Fruit fly (Drosophila melanogaster) whole organism: Measurements from ENCODE around the gene Paip2.

Source experiments
- CG8478 ChIP-seq: fragments of >200 bp; optimal IDR thresholded peaks from 2 replicates; lab custom pipeline; 2018; ENCODE audit warnings: inconsistent platforms
- Dll ChIP-seq: fragments of >200 bp; optimal IDR thresholded peaks from 2 replicates; lab custom pipeline; 2017
- EcR ChIP-seq, 2 experiments: fragments of >200 bp; optimal IDR thresholded peaks; 2 replicates each; lab custom pipeline; 2017; ENCODE audit warnings: missing biosample characterization in 2 of 2, missing genetic modification characterization in 2 of 2, missing genetic modification reagents in 2 of 2
- pan ChIP-seq: fragments of >200 bp; optimal IDR thresholded peaks from 2 replicates; lab custom pipeline; 2017
- psq ChIP-seq: fragments of >200 bp; optimal IDR thresholded peaks from 2 replicates; lab custom pipeline; 2017
- usp ChIP-seq: fragments of >200 bp; optimal IDR thresholded peaks from 2 replicates; lab custom pipeline; 2017; ENCODE audit warnings: missing biosample characterization, missing genetic modification characterization, mixed read lengths

DNA sequence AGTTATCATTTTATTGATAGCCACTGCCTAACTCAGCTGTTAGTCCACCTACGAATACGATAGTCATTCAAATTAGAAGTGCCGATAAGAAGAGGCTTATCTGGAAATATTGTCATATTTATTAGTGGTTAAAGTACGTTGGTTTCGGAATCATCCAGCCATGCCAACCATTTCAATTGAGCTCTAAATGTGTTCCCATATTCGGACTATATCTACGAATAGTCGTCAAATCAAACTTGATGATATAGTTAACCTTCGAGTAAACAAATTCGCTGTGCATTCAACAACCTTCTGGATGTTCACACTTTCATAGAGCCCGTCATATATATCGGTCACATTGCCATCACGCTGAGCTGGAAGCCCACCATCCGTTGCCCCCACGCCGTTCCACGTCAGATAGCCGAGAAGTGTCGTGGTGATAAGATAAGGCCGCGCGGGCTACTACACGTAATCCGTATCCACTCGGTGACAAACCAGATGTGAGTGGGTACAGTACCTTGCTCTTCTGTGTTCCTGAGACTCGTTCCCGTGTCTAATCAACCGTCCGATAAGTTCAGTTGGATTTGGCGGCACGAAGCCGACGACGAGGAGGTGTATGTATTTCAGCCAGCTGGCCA lies 37.8 kb downstream of the Paip2 start:
- no peak for TF ChIP-seq usp (GFP tag; lab: Kevin White, UChicago)
- TF ChIP-seq EcR (GFP tag; optimal IDR thresholded peaks at IDR 0.05; lab: Kevin White, UChicago): no peak
- no peak for TF ChIP-seq psq
- TF ChIP-seq pan (lab: Kevin White, UChicago): no peak
- no peak for TF ChIP-seq Dll (lab: Kevin White, UChicago)
- no peak for TF ChIP-seq CG8478 (lab: Kevin White, UChicago)
